Fruit fly (Drosophila melanogaster) whole organism, pupa: ENCODE data around the gene Ugt35D1.

Experiments
- CG10348 ChIP-seq: fragments of 200-800 bp; sonication (Bioruptor generic); IDR thresholded peaks from 2 replicates; pipeline ENCODE4 v1.3.6; 2022; ENCODE audit warnings: missing biosample characterization, missing genetic modification characterization
- CG14655 ChIP-seq: fragments of 200-800 bp; sonication (Bioruptor generic); optimal IDR thresholded peaks from 3 replicates; lab custom pipeline; 2017; ENCODE audit warnings: mild to moderate bottlenecking, missing biosample characterization, missing genetic modification reagents, missing genetic modification characterization
- CG17806 ChIP-seq: fragments of 200-800 bp; sonication (Bioruptor generic); optimal IDR thresholded peaks from 2 replicates; lab custom pipeline; 2018; ENCODE audit warnings: missing biosample characterization, mild to moderate bottlenecking, missing genetic modification characterization, moderate library complexity
- CG4496 ChIP-seq: fragments of 200-800 bp; sonication (Bioruptor generic); IDR thresholded peaks from 3 replicates; pipeline ENCODE4 v1.3.6; 2022; ENCODE audit warnings: missing biosample characterization, missing genetic modification characterization
- CG8159 ChIP-seq: fragments of 200-800 bp; sonication (Bioruptor generic); optimal IDR thresholded peaks from 3 replicates; lab custom pipeline; 2018; ENCODE audit warnings: missing biosample characterization, mild to moderate bottlenecking, missing genetic modification characterization, moderate library complexity
- CG9948 ChIP-seq: fragments of 200-800 bp; sonication (Bioruptor generic); optimal IDR thresholded peaks from 2 replicates; lab custom pipeline; 2018; ENCODE audit warnings: missing biosample characterization, mild to moderate bottlenecking, missing genetic modification characterization, moderate library complexity
- D1 ChIP-seq: fragments of 200-800 bp; sonication (Bioruptor generic); optimal IDR thresholded peaks from 2 replicates; lab custom pipeline; 2018; ENCODE audit warnings: missing biosample characterization, mild to moderate bottlenecking, missing genetic modification characterization, moderate library complexity
- EcR ChIP-seq: fragments of 200-800 bp; sonication (Bioruptor generic); optimal IDR thresholded peaks from 3 replicates; lab custom pipeline; 2019; ENCODE audit warnings: missing biosample characterization, missing genetic modification characterization, mild to moderate bottlenecking, moderate library complexity, missing genetic modification reagents
- Ets98B ChIP-seq: fragments of 200-800 bp; sonication (Bioruptor generic); IDR thresholded peaks from 2 replicates; pipeline ENCODE4 v1.3.6; 2022; ENCODE audit warnings: missing biosample characterization, missing genetic modification characterization
- Pif1B ChIP-seq: fragments of 200-800 bp; sonication (Bioruptor generic); optimal IDR thresholded peaks from 3 replicates; lab custom pipeline; 2016; ENCODE audit warnings: missing biosample characterization, missing genetic modification characterization
- Snoo ChIP-seq: fragments of 200-800 bp; sonication (Bioruptor generic); optimal IDR thresholded peaks from 3 replicates; lab custom pipeline; 2017; ENCODE audit warnings: missing biosample characterization, mild to moderate bottlenecking, missing genetic modification characterization, inconsistent platforms
- fd96Ca ChIP-seq: fragments of 200-800 bp; sonication (Bioruptor generic); IDR thresholded peaks from 3 replicates; pipeline ENCODE4 v1.3.6; 2022; ENCODE audit warnings: missing biosample characterization, missing genetic modification characterization
- rn ChIP-seq: fragments of 200-800 bp; sonication (Bioruptor generic); IDR thresholded peaks from 2 replicates; pipeline ENCODE4 v1.3.6; 2022; ENCODE audit warnings: missing biosample characterization, missing genetic modification characterization

dm6 chr3R:31393427-31393826 is 1.7 kb downstream of the Ugt35D1 start, which contains the start of gene CG31204:
- TF ChIP-seq D1 (tag; lab: Kevin White, UChicago): no peak
- TF ChIP-seq CG17806: no peak
- no peak for TF ChIP-seq CG4496 (GFP tag; lab: Robert Waterston, UW)
- TF ChIP-seq CG10348 (GFP tag; lab: Robert Waterston, UW): no peak
- TF ChIP-seq CG8159 (tag; lab: Kevin White, UChicago): no peak
- no peak for TF ChIP-seq Pif1B (GFP tag; lab: Kevin White, UChicago)
- TF ChIP-seq CG9948 (tag; lab: Kevin White, UChicago): no peak
- TF ChIP-seq fd96Ca (GFP tag; lab: Robert Waterston, UW): no peak
- no peak for TF ChIP-seq rn (GFP tag; lab: Robert Waterston, UW)
- no peak for TF ChIP-seq Snoo (tag; lab: Kevin White, UChicago)
- no peak for TF ChIP-seq EcR
- no peak for TF ChIP-seq CG14655 (GFP tag; lab: Kevin White, UChicago)
- no peak for TF ChIP-seq Ets98B (GFP tag; lab: Robert Waterston, UW)
